3 worm cellular contexts compared by ENCODE assay signal in genomic region chrX:15127338-15127737, ce11.
A peak's percentile ranks its signal among the peaks of the same experiment; 100 is the strongest.
TF ChIP-seq lines count a peak whose summit lies in the region.

No protein-coding gene starts in this region.

TF ChIP-seq in whole organism, L4 larva, 104 proteins besides CTCF, POLR2A, EP300 and RAD21:
- TF ChIP-seq set-16 (GFP tag; IDR thresholded peaks at IDR 0.05; lab: Robert Waterston, UW) (peak; percentile 86), arid-1 (GFP tag; conservative IDR thresholded peaks at IDR 0.05; lab: Robert Waterston, UW) (no peak), egl-43 (GFP tag; IDR thresholded peaks at IDR 0.05; lab: Robert Waterston, UW) (0 out of 2 replicates have a peak, but pooled peaks have one; percentile 43), aha-1 (tag; lab: Kevin White, UChicago) (peak; percentile 80)
TF ChIP-seq in whole organism, L4 larva: peak in this region for 3.

TF ChIP-seq in whole organism, midembryonic, 9 proteins besides CTCF, POLR2A, EP300 and RAD21:
- TF ChIP-seq tab-1 (GFP tag; IDR thresholded peaks at IDR 0.05; lab: Robert Waterston, UW), result 0 out of 2 replicates have a peak, but pooled peaks have one; percentile 43
- no peak for TF ChIP-seq ztf-23 (GFP tag; IDR thresholded peaks at IDR 0.05; lab: Robert Waterston, UW)

TF ChIP-seq in whole organism, young adult, 124 proteins besides CTCF, POLR2A, EP300 and RAD21:
- TF ChIP-seq zfh-2 (GFP tag; conservative IDR thresholded peaks at IDR 0.05; lab: Robert Waterston, UW) (peak; percentile 76), cebp-2 (GFP tag; IDR thresholded peaks at IDR 0.05; lab: Robert Waterston, UW) (0 out of 2 replicates have a peak, but pooled peaks have one; percentile 9), egrh-3 (GFP tag; IDR thresholded peaks at IDR 0.05; lab: Robert Waterston, UW) (peak; percentile 67; the same call in 1 of the 2 replicates), ceh-100 (GFP tag; IDR thresholded peaks at IDR 0.05; lab: Robert Waterston, UW) (no peak)
